Worm (Caenorhabditis elegans): ENCODE results near the gene dhs-26.

Gene dhs-26

DNA sequence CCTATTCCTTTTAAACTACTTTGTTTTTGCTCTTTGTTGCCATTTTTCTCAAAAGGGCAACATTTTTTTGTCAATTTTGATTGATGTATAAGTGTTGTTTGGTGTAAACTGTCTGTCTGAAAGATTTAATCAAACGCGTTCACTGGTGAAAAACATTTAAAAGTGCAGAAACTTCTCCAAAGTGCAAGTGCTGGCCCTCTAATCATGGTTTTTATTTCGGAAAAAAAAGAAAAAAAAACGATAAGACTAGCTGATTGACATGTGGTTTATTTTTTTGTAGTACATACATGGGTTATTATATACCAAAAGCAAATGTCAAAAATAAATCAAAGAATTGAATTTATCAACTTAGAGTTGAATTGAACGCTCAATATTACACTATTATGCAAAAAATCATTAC, at the start of gene dhs-26:
TSS of gene dhs-26 (minus strand) at position 116 of the 400 bp plus-strand sequence.
- no peak for TF ChIP-seq unc-62 (GFP tag; optimal IDR thresholded peaks at IDR 0.05)

DNA sequence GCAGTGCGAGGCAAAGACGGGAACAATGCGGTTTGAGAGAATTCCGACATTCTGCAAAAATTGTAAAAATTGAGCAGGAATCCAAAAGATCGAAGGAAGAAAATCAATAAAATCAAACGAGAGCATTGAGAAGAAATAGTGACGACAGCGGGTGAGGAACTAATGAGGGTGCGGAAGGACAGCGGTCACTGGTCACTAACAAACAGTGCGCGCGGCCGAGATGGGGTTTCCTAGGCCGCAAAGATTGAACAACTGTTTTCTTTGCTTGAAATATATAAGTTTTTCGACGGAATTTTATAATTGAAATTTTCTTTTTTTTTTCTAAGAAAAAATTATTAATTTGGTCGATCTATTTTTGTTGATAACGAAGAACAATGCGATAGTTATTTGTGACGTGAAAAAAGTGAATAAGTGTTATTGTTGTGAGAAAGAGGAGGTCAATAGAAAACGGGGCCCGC, 49.3 kb upstream of the dhs-26 start, which contains the start of gene unc-78:
TSS of gene unc-78 (minus strand) at position 51 of the 458 bp plus-strand sequence.
- TF ChIP-seq unc-62 (GFP tag; optimal IDR thresholded peaks at IDR 0.05) = no peak

DNA sequence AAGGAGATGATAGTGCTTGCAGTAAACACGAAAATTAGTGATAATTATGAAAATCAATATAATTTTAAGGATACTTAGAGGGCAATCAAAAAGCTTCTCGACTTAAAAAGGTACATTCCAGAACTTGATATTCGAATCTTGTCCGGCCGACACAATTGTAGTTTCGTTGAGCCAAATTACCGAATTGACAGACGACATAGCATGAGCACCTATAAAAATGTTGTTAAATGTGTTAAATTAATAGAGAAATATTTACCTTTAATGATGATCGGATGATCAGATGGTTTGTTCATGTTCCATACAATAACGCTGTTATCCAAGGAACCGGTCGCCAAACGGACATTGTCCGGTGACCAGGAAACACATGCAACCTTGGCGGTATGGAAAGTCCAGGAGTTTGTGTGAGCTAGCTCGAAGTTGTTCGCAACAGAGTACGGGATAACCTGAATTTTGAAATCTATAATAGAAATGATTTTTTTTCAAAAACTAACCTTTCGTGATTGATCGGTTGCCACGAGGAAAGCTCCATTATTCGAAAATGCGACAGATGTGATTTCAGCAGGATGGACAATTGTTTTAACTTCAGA, 46.5 kb upstream of the dhs-26 start:
- TF ChIP-seq unc-62 (GFP tag; optimal IDR thresholded peaks at IDR 0.05) = no peak

DNA sequence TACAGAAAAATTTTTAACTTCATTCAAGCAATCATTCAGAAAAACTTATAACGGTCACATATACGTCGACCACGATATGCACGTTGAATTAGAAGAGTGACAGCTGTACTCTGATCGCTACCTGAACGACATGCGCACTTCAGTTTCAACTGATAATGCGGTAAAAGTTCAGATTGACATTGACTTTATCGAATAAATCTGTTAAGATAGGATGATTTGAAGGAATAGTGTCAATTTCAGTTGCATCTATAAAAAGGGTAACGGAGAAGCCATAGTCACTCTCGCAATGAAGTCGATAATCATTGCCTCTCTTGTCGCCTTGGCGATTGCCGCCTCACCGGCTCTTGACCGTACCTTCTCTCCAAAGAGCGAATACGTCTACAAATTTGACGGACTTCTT, 40.9 kb upstream of the dhs-26 start, which contains the start of gene vit-5:
TSS of gene vit-5 (plus strand) at position 277 of the 400 bp plus-strand sequence.
- no peak for TF ChIP-seq unc-62 (GFP tag; optimal IDR thresholded peaks at IDR 0.05)

DNA sequence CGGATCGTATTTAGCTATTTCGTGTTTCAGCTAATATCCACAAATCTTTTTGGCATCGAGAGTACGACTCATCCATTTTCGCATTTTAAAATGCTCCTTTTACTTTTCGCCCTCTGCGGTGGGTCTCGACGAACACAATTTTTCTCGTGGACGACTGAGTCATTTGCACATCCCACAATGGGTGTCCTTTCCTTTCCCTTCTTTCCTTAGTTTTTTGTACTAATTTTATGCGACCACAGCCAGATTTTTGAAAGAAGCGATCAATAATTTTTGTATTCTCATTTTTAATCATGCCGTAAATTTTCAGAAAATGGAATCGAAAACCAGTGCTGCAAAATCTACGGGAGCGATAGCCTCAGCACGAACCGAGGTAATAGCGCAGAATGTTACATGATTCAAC, 39.4 kb upstream of the dhs-26 start, which contains the start of gene C04F6.9:
TSS of gene C04F6.9 (plus strand) at position 301 of the 400 bp plus-strand sequence.
- TF ChIP-seq unc-62 (GFP tag; optimal IDR thresholded peaks at IDR 0.05) = no peak

DNA sequence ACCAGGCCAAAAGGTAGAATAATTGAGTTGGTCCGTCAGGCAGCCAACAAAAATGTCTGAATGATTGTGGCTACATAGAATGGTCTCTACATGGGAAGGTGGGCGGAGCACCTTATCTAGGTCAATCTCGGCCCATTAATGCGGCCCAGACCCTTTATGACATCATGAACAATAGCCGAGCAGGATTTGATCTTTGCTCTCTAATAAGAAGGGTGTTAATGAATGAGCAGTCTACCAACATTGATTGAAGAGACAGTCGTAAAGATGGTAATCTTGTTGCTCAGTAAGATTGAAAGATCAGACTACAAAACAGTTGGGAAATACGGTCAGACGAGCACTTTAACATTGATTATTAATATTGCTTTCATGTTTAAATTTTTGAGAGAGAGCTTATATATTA, 38.1 kb upstream of the dhs-26 start:
- TF ChIP-seq unc-62 (GFP tag; optimal IDR thresholded peaks at IDR 0.05) = no peak

DNA sequence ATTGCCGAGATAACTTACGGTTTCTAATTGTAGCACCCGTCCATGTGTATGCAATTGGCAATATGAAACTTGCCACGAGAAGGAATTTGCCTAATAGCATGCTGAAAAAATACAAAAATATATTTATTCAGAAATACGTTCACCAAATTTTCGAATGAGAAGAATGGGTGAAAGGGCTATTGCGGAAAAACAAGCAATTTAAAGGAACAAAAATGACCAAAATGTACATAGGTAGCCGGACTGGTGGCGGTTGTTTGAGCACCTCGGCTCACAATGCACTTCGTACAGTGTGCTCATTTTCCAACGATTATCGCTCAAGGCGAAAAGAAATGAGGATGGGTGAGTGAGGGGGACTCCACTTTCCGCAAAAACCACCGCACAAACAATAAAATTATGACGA, 37.6 kb upstream of the dhs-26 start, which contains the start of gene cht-1:
TSS of gene cht-1 (minus strand) at position 101 of the 400 bp plus-strand sequence.
- TF ChIP-seq unc-62 (GFP tag; optimal IDR thresholded peaks at IDR 0.05) = no peak

DNA sequence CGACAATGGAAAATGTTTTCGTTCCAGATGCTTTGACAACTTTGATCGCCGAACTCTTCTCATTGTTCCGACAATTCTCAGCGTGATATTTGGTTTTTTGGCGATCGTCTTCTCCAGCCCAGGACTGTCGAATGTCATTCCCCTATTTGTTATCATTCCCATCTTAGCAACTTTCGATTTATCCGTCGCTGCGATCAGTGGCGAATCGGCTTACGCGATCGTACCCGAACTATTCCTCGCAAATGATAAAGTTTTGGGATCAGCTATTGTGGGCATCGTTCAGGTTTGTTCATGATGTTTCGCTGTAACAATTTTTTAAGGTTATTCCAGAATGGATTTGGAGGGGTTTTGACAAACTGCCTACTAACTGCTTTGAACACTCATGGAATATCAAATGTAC, 34.4 kb upstream of the dhs-26 start:
- TF ChIP-seq unc-62 (GFP tag; optimal IDR thresholded peaks at IDR 0.05) = no peak

DNA sequence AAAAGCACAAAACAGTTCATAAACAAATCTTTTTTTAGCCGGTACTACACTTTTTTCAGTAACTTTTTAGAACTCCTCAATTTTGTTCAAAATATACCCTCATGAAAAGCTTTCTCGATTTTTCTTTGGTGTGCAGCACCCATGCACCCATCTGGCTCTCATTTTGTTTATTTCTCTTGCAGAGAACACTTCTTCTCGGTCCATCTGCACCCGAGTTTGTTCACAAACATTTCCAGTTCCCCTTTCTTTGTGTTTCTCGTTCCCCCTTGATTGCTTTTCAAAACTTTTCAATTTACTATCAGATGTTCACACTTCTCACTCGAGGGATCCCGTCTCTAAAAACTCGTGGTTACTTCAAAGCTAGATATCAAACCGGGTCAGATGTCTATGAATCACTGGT, 31.3 kb upstream of the dhs-26 start, which contains the start of gene slcf-2:
TSS of gene slcf-2 (plus strand) at position 301 of the 400 bp plus-strand sequence.
- no peak for TF ChIP-seq unc-62 (GFP tag; optimal IDR thresholded peaks at IDR 0.05)

DNA sequence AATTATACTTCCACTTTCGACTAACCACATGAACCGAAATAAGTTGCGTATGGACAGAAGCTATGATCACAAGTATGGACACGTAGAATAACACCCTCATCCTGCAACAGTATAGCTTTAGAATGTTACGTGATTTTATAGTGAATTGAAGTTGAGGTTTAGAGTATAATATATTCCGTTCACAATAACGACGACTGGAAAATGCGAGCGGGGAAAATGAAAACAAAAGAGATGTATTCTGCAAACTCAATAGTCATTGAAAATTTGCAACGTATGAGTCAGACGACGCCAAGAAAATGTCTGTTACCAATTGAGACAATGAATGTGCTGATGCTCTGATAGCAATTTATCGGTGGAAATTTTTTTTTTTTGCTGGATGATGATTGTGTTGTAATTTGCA, 23.1 kb upstream of the dhs-26 start, which contains the start of gene acp-1:
TSS of gene acp-1 (minus strand) at position 101 of the 400 bp plus-strand sequence.
- no peak for TF ChIP-seq unc-62 (GFP tag; optimal IDR thresholded peaks at IDR 0.05)

DNA sequence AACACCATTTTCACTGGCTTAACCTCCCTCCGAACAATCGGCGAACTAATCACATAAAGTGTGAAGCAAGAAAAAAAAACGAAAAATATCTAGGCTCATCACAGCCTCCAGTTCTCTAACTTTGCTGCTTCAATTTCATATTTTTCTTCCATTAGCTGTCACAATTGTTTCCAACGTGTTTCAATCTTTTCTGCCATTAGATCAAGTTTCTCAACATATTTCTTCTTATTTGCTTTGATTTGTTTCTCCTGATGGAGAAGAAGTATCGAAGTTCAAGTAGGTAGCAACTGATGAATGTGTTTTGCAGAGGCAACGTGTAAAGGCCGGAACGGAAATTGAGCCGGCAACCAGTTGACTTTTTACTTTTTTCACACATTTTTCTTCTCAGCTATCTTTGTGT, 17.9 kb upstream of the dhs-26 start, which contains the start of gene ZK563.7:
TSS of gene ZK563.7 (plus strand) at position 301 of the 400 bp plus-strand sequence.
- TF ChIP-seq unc-62 (GFP tag; optimal IDR thresholded peaks at IDR 0.05) = no peak

DNA sequence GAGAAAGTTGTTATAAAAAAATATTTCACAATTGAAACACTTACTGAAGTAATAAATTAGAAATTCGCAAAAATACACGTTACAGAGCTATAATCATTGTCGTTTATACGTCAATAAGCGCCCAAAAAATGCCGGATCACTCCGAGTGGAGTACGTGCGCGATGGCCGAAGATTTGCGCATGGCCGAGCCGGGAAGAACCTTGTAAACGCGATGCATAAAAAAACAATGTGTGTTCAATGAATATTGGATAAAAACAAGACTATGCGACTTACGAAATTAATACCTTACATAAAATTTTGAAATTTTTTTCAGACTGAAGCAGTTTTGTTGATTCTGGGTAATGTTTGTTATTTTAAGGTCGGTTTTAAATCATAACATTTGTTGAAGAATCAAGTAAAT, 16.8 kb upstream of the dhs-26 start, which contains the start of gene sorf-1:
TSS of gene sorf-1 (minus strand) at position 135 of the 400 bp plus-strand sequence.
- no peak for TF ChIP-seq unc-62 (GFP tag; optimal IDR thresholded peaks at IDR 0.05)

DNA sequence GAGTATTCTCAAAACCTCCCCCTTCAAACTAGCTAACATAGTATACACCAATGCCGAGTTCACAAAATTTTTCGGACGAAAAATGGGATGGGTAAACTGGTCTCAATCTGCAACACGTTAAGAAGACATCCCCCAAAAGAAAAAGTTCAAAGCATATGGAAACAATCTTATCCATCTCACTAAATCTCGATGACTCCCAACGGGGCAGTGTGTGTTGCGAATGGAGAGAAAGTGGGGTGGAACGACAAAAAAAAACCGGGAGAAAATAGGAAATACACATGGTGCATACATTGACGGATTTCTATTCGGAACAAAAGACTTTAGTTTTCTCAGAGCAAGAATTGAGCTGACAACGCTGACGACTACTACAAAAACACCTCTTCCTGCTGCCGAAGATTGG, 13.0 kb upstream of the dhs-26 start:
- TF ChIP-seq unc-62 (GFP tag; optimal IDR thresholded peaks at IDR 0.05) = no peak

DNA sequence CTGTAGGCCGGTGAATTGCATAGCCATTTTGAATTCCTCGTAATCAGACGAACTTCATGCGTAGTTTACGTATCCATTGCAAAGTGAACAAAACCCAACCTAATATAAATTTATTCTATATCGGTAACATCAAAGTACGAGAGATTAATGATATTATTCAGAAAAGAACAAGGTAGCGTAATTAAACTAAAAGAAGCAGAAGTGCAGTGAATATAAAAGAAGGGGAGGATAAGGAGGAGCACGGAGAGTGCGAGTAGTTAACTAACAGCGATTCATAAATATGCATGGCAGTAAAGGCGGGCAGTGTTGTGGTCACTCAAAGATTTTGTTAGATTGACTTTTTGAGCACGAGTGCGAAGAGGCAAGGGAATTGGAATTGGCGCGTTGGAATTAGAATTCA, 12.3 kb upstream of the dhs-26 start, which contains the start of gene clc-3:
TSS of gene clc-3 (minus strand) at position 101 of the 400 bp plus-strand sequence.
- TF ChIP-seq unc-62 (GFP tag; optimal IDR thresholded peaks at IDR 0.05) = no peak

DNA sequence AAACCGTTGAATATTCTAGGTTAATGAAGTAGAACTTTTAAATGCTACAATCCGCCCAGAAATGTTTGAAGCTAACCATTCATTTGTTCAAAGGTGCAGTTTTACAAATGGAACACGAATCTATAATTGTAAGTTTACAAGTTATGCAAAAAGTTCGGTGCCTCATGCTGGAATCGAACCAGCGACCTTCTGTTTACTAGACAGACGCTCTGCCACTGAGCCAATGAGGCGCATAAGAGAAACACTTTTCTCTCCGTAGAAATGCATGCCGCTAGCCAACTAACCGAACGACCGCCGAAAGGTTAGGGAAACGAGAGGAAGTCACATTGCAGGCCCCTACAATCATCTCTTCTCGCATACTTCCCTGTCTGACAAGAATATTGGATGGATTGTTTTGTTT, 9.0 kb upstream of the dhs-26 start:
- TF ChIP-seq unc-62 (GFP tag; optimal IDR thresholded peaks at IDR 0.05) = no peak

DNA sequence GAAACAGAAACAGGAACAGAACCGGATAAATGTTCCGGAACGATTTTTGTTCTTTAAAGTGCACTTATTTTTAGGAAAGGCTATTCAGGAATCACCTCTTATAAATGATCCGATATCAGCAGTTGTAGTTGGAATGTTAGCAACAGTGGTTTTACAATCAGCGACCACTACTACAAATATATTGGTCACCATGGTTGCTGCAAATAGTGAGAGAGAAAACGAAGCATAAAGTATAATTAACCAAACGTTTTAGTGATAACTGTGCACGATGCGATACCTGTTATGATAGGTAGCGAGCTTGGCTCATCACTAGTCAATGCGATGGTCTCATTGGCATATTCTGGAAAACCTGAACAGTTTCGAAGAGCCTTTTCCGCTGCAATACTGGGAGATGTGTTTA, 7.1 kb upstream of the dhs-26 start:
- no peak for TF ChIP-seq unc-62 (GFP tag; optimal IDR thresholded peaks at IDR 0.05)

DNA sequence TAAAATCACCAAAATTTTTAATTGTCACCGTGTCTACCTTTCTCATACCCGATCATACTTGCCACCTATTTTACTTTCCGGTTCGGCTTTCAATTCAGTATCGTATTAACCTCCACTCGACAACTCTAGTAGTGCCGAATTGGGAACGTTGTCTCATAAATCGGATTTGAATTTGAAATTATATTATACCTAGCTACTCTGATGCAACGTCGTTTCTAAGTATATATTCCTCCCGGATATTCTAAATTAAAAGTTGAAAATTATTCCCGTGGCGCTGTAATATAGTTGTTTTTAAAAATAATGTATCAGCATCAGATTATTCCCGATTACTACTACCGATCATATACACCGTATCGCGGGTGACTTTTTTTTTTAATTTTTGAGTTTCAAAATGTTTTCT, 6.4 kb upstream of the dhs-26 start, which contains the start of gene ZK563.2:
TSS of gene ZK563.2 (plus strand) at position 301 of the 400 bp plus-strand sequence.
- no peak for TF ChIP-seq unc-62 (GFP tag; optimal IDR thresholded peaks at IDR 0.05)

Measured in whole organism, dauer.